Worm (Caenorhabditis elegans) whole organism, L2 larva: Measurements from ENCODE around the gene W07G4.1.

ENCODE experiments used
- ceh-82 ChIP-seq: fragments of 150-350 bp; optimal IDR thresholded peaks from 2 replicates; lab custom pipeline; 2014; ENCODE audit warnings: missing biosample characterization, missing genetic modification characterization
- fos-1 ChIP-seq: fragments of 150-350 bp; optimal IDR thresholded peaks from 2 replicates; lab custom pipeline; 2014; ENCODE audit warnings: missing biosample characterization, missing genetic modification characterization
- nhr-10 ChIP-seq: sonication (generic microtip); optimal IDR thresholded peaks from 2 replicates; lab custom pipeline; 2017; ENCODE audit warnings: missing biosample characterization, missing genetic modification characterization

- TF ChIP-seq fos-1 (tag; lab: Kevin White, UChicago) = no peak
- no peak for TF ChIP-seq nhr-10 (tag; lab: Kevin White, UChicago)
- TF ChIP-seq ceh-82 (tag; lab: Kevin White, UChicago) = no peak
Observed at ce11 chrV:12987061-12987460, 46.3 kb upstream of the W07G4.1 start, which contains the start of gene shw-3.
